Worm (Caenorhabditis elegans): ENCODE measurements around the gene srg-9.

Gene srg-9

ce11 chrIII:6256675-6257074 lies at the start of gene srg-9:
Gene srg-9, minus strand, starts transcription at chrIII:6256775.
- TF ChIP-seq Y67H2A.10 (GFP tag; conservative IDR thresholded peaks at IDR 0.05) (no peak), chd-7 (tag; optimal IDR thresholded peaks at IDR 0.05) (no peak), ceh-100 (GFP tag; IDR thresholded peaks at IDR 0.05) (no peak), nhr-90 (tag; optimal IDR thresholded peaks at IDR 0.05) (no peak), cebp-2 (GFP tag; IDR thresholded peaks at IDR 0.05) (no peak), lsl-1 (GFP tag; optimal IDR thresholded peaks at IDR 0.05) (no peak), hrde-1 (tag; optimal IDR thresholded peaks at IDR 0.05; ENCODE audit: borderline replicate concordance) (no peak)

DNA sequence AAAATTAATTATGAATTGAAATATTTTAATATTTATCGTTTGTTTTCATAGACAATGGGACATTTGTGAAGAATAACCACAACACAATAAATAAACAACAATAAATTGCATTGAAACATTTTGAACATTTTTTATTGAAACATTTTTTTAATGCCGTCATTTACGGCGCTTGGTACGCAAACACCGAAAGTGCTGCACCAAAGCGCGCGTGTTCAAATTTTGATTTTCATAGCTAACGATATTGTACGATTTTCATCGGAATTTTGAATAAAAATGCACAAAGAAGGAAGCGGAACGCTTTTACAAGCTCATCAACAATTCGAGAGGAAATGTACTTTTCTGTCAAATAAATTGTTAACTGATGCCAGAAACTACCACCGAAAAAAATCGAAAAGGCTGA lies 47.2 kb upstream of the srg-9 start:
- peak; percentile 16 for TF ChIP-seq lin-54 (GFP tag; optimal IDR thresholded peaks at IDR 0.05)
- TF ChIP-seq hlh-26 (GFP tag; conservative IDR thresholded peaks at IDR 0.05) = no peak
- TF ChIP-seq fkh-3 (tag; optimal IDR thresholded peaks at IDR 0.05) = no peak
- peak; percentile 2 for TF ChIP-seq dpl-1 (GFP tag; optimal IDR thresholded peaks at IDR 0.05)
- no peak for TF ChIP-seq F57C9.4 (tag; optimal IDR thresholded peaks at IDR 0.05)
- no peak for TF ChIP-seq F37B4.10 (GFP tag; IDR thresholded peaks at IDR 0.05)
- no peak for TF ChIP-seq ama-1 (optimal IDR thresholded peaks at IDR 0.05)
- no peak for TF ChIP-seq ama-1 (GFP tag; optimal IDR thresholded peaks at IDR 0.05)

ce11 chrIII:6303114-6303647 lies 46.6 kb upstream of the srg-9 start, which contains the start of gene F47D12.9:
Gene F47D12.9, minus strand, starts transcription at chrIII:6303380.
- TF ChIP-seq sptf-2 (GFP tag; optimal IDR thresholded peaks at IDR 0.05) (no peak), nfya-1 (tag; optimal IDR thresholded peaks at IDR 0.05; ENCODE audit: borderline replicate concordance, insufficient read depth) (no peak), madf-6 (GFP tag; IDR thresholded peaks at IDR 0.05) (0 out of 2 replicates have a peak, but pooled peaks have one; percentile 8), ama-1 (optimal IDR thresholded peaks at IDR 0.05) (no peak), ama-1 (GFP tag; optimal IDR thresholded peaks at IDR 0.05) (no peak), F57A8.1 (GFP tag; optimal IDR thresholded peaks at IDR 0.05) (no peak), K11D2.4 (GFP tag; IDR thresholded peaks at IDR 0.05) (peak; percentile 47; the same call in 1 of the 2 replicates), F22D6.2 (tag; optimal IDR thresholded peaks at IDR 0.05) (peak; percentile 30), tlf-1 (GFP tag; optimal IDR thresholded peaks at IDR 0.05) (peak; percentile 27), zfh-2 (GFP tag; conservative IDR thresholded peaks at IDR 0.05) (no peak), Y79H2A.3 (GFP tag; conservative IDR thresholded peaks at IDR 0.05) (no peak), akir-1 (GFP tag; optimal IDR thresholded peaks at IDR 0.05) (no peak), ceh-79 (tag; optimal IDR thresholded peaks at IDR 0.05) (no peak), lir-1 (GFP tag; conservative IDR thresholded peaks at IDR 0.05) (no peak), ztf-26 (tag; optimal IDR thresholded peaks at IDR 0.05) (peak; percentile 60), zim-3 (tag; optimal IDR thresholded peaks at IDR 0.05) (no peak), lsl-1 (GFP tag; optimal IDR thresholded peaks at IDR 0.05) (no peak), nhr-90 (tag; optimal IDR thresholded peaks at IDR 0.05) (no peak), attf-6 (GFP tag; IDR thresholded peaks at IDR 0.05) (no peak), snpc-3.4 (tag; optimal IDR thresholded peaks at IDR 0.05) (no peak), tbp1 (GFP tag; optimal IDR thresholded peaks at IDR 0.05) (peak; percentile 20), snpc-1.3 (tag; optimal IDR thresholded peaks at IDR 0.05; ENCODE audit: insufficient read depth) (no peak), F52B5.7 (tag; optimal IDR thresholded peaks at IDR 0.05) (no peak), attf-5 (GFP tag; optimal IDR thresholded peaks at IDR 0.05) (peak; percentile 82), hlh-12 (tag; optimal IDR thresholded peaks at IDR 0.05) (no peak), F55B11.4 (tag; optimal IDR thresholded peaks at IDR 0.05; ENCODE audit: borderline replicate concordance, insufficient read depth) (no peak), rcor-1 (GFP tag; IDR thresholded peaks at IDR 0.05) (no peak), let-607 (tag; optimal IDR thresholded peaks at IDR 0.05) (peak in 1 of 2 experiments; percentile 21), hmg-1.2 (GFP tag; IDR thresholded peaks at IDR 0.05) (peak; percentile 89), nhr-80 (tag; optimal IDR thresholded peaks at IDR 0.05) (peak; percentile 61), madf-8 (GFP tag; conservative IDR thresholded peaks at IDR 0.05) (no peak), somi-1 (GFP tag; optimal IDR thresholded peaks at IDR 0.05) (peak; percentile 80), pbrm-1 (GFP tag; IDR thresholded peaks at IDR 0.05) (0 out of 2 replicates have a peak, but pooled peaks have one; percentile 46), hmg-20 (GFP tag; IDR thresholded peaks at IDR 0.05) (no peak)
